Fruit fly (Drosophila melanogaster) Kc167 (cell line): ENCODE measurements around the gene Sodh2.

Experiments used
- Myc ChIP-seq: fragments of >200 bp; optimal IDR thresholded peaks from 2 replicates; lab custom pipeline; 2017; ENCODE audit warnings: missing external identifiers
- Sin3A ChIP-seq: fragments of >200 bp; optimal IDR thresholded peaks from 2 replicates; lab custom pipeline; 2018; ENCODE audit warnings: missing external identifiers
- h ChIP-seq: fragments of >200 bp; optimal IDR thresholded peaks from 3 replicates; lab custom pipeline; 2018; ENCODE audit warnings: missing external identifiers
- insv ChIP-seq: fragments of >200 bp; optimal IDR thresholded peaks from 3 replicates; lab custom pipeline; 2018; ENCODE audit warnings: missing external identifiers
- psq ChIP-seq: fragments of >200 bp; optimal IDR thresholded peaks from 2 replicates; lab custom pipeline; 2017; ENCODE audit warnings: missing external identifiers
- ttk ChIP-seq: sonication (Bioruptor generic); optimal IDR thresholded peaks from 2 replicates; lab custom pipeline; 2017; ENCODE audit warnings: missing external identifiers

Sodh2 gene

dm6 chr3R:10893327-10893726, 17.1 kb downstream of the Sodh2 start, which contains the start of gene CG6621:
Gene CG6621 (minus strand): TSS chr3R:10893531.
- TF ChIP-seq Myc (lab: Kevin White, UChicago), result no peak
- no peak for TF ChIP-seq ttk (lab: Kevin White, UChicago)
- TF ChIP-seq insv, result no peak
- TF ChIP-seq psq (lab: Kevin White, UChicago), result no peak
- TF ChIP-seq Sin3A, result no peak
- TF ChIP-seq h (lab: Kevin White, UChicago), result no peak
